Fruit fly (Drosophila melanogaster): ENCODE data around the gene Ppat-Dpck.
A peak's percentile ranks its signal among the peaks of the same experiment; 100 is the strongest.

The Ppat-Dpck gene

dm6 chr3L:5808540-5809200 is 40.1 kb upstream of the Ppat-Dpck start:
- TF ChIP-seq CG32121 (GFP tag; IDR thresholded peaks at IDR 0.05) (peak; percentile 80), Ets98B (GFP tag; IDR thresholded peaks at IDR 0.05) (no peak)

dm6 chr3L:5808101-5808433 is 39.5 kb upstream of the Ppat-Dpck start:
- TF ChIP-seq gl (tag; optimal IDR thresholded peaks at IDR 0.05) (peak; percentile 59), CG4496 (GFP tag; IDR thresholded peaks at IDR 0.05) (no peak; the same call in 1 of the 3 replicates), CG32121 (GFP tag; IDR thresholded peaks at IDR 0.05) (no peak; the same call in 1 of the 2 replicates), EcR (GFP tag; optimal IDR thresholded peaks at IDR 0.05) (peak; percentile 23), rn (GFP tag; IDR thresholded peaks at IDR 0.05) (no peak), Pif1B (GFP tag; optimal IDR thresholded peaks at IDR 0.05) (peak; percentile 78), CG10348 (GFP tag; IDR thresholded peaks at IDR 0.05) (0 out of 2 replicates have a peak, but pooled peaks have one; percentile 31), CG14655 (GFP tag; optimal IDR thresholded peaks at IDR 0.05) (peak; percentile 87), CG34367 (tag; optimal IDR thresholded peaks at IDR 0.05) (peak; percentile 75), CG17806 (tag; optimal IDR thresholded peaks at IDR 0.05) (peak; percentile 79), CG9948 (tag; optimal IDR thresholded peaks at IDR 0.05) (peak; percentile 85), CG12605 (GFP tag; IDR thresholded peaks at IDR 0.05) (peak; percentile 11; the same call in 1 of the 2 replicates), CG8159 (tag; optimal IDR thresholded peaks at IDR 0.05) (peak; percentile 89), Snoo (tag; optimal IDR thresholded peaks at IDR 0.05) (peak; percentile 55), CG15710 (tag; optimal IDR thresholded peaks at IDR 0.05) (peak; percentile 86), Ets98B (GFP tag; IDR thresholded peaks at IDR 0.05) (peak; percentile 62), CG8301 (tag; optimal IDR thresholded peaks at IDR 0.05) (peak; percentile 87), fd96Ca (GFP tag; IDR thresholded peaks at IDR 0.05) (peak; percentile 87), Pif1A (GFP tag; optimal IDR thresholded peaks at IDR 0.05) (peak; percentile 88), CG13204 (GFP tag; optimal IDR thresholded peaks at IDR 0.05) (peak; percentile 62), D1 (tag; optimal IDR thresholded peaks at IDR 0.05) (peak; percentile 50)

dm6 chr3L:5807370-5808100 is 38.9 kb upstream of the Ppat-Dpck start:
- no peak for TF ChIP-seq CG34367 (tag; optimal IDR thresholded peaks at IDR 0.05)
- peak; percentile 75; the same call in 2 of the 3 replicates for TF ChIP-seq CG4496 (GFP tag; IDR thresholded peaks at IDR 0.05)
- no peak for TF ChIP-seq CG17806 (tag; optimal IDR thresholded peaks at IDR 0.05)
- peak; percentile 65; the same call in 2 of the 3 replicates for TF ChIP-seq fd96Ca (GFP tag; IDR thresholded peaks at IDR 0.05)
- peak; percentile 37 for TF ChIP-seq gl (tag; optimal IDR thresholded peaks at IDR 0.05)
- TF ChIP-seq CG32121 (GFP tag; IDR thresholded peaks at IDR 0.05) = peak; percentile 68; the same call in 1 of the 2 replicates
- peak; percentile 37 for TF ChIP-seq EcR (GFP tag; optimal IDR thresholded peaks at IDR 0.05)
- no peak for TF ChIP-seq CG10348 (GFP tag; IDR thresholded peaks at IDR 0.05)
- no peak for TF ChIP-seq CG9948 (tag; optimal IDR thresholded peaks at IDR 0.05)
- no peak for TF ChIP-seq CG8159 (tag; optimal IDR thresholded peaks at IDR 0.05)
- no peak for TF ChIP-seq CG13204 (GFP tag; optimal IDR thresholded peaks at IDR 0.05)
- TF ChIP-seq CG15710 (tag; optimal IDR thresholded peaks at IDR 0.05) = peak; percentile 4
- TF ChIP-seq D1 (tag; optimal IDR thresholded peaks at IDR 0.05) = no peak
- TF ChIP-seq CG12605 (GFP tag; IDR thresholded peaks at IDR 0.05) = no peak
- peak; percentile 23 for TF ChIP-seq CG8301 (tag; optimal IDR thresholded peaks at IDR 0.05)
- peak; percentile 35; the same call in 1 of the 2 replicates for TF ChIP-seq Ets98B (GFP tag; IDR thresholded peaks at IDR 0.05)
- peak; percentile 14 for TF ChIP-seq Pif1B (GFP tag; optimal IDR thresholded peaks at IDR 0.05)
- peak; percentile 13 for TF ChIP-seq Pif1A (GFP tag; optimal IDR thresholded peaks at IDR 0.05)
- TF ChIP-seq CG14655 (GFP tag; optimal IDR thresholded peaks at IDR 0.05) = peak; percentile 50
- TF ChIP-seq rn (GFP tag; IDR thresholded peaks at IDR 0.05) = no peak
- no peak for TF ChIP-seq Snoo (tag; optimal IDR thresholded peaks at IDR 0.05)

- TF ChIP-seq CG8159 (tag; optimal IDR thresholded peaks at IDR 0.05) = no peak
- TF ChIP-seq CG12605 (GFP tag; IDR thresholded peaks at IDR 0.05) = no peak
- no peak for TF ChIP-seq CG10348 (GFP tag; IDR thresholded peaks at IDR 0.05)
- no peak for TF ChIP-seq Snoo (tag; optimal IDR thresholded peaks at IDR 0.05)
- TF ChIP-seq CG32121 (GFP tag; IDR thresholded peaks at IDR 0.05) = no peak
- no peak for TF ChIP-seq gl (tag; optimal IDR thresholded peaks at IDR 0.05)
- no peak for TF ChIP-seq CG34367 (tag; optimal IDR thresholded peaks at IDR 0.05)
- TF ChIP-seq CG9948 (tag; optimal IDR thresholded peaks at IDR 0.05) = no peak
- no peak for TF ChIP-seq Ets98B (GFP tag; IDR thresholded peaks at IDR 0.05)
- no peak for TF ChIP-seq CG15710 (tag; optimal IDR thresholded peaks at IDR 0.05)
- TF ChIP-seq rn (GFP tag; IDR thresholded peaks at IDR 0.05) = no peak
- TF ChIP-seq Pif1B (GFP tag; optimal IDR thresholded peaks at IDR 0.05) = no peak
- no peak for TF ChIP-seq fd96Ca (GFP tag; IDR thresholded peaks at IDR 0.05)
- no peak for TF ChIP-seq D1 (tag; optimal IDR thresholded peaks at IDR 0.05)
- no peak for TF ChIP-seq CG8301 (tag; optimal IDR thresholded peaks at IDR 0.05)
- TF ChIP-seq CG4496 (GFP tag; IDR thresholded peaks at IDR 0.05) = no peak
- no peak for TF ChIP-seq EcR (GFP tag; optimal IDR thresholded peaks at IDR 0.05)
- no peak for TF ChIP-seq CG14655 (GFP tag; optimal IDR thresholded peaks at IDR 0.05)
These were observed 34.1 kb upstream of the Ppat-Dpck start, which contains the start of gene CG42272 for dm6 chr3L:5802733-5803132. TSS of gene CG42272 (plus strand) at chr3L:5803033.

dm6 chr3L:5802063-5802531 is 33.5 kb upstream of the Ppat-Dpck start:
- TF ChIP-seq gl (tag; optimal IDR thresholded peaks at IDR 0.05) (peak; percentile 15), EcR (GFP tag; optimal IDR thresholded peaks at IDR 0.05) (peak; percentile 89), Ets98B (GFP tag; IDR thresholded peaks at IDR 0.05) (peak; percentile 46; the same call in 1 of the 2 replicates), CG12605 (GFP tag; IDR thresholded peaks at IDR 0.05) (peak; percentile 32; the same call in 1 of the 2 replicates), CG8159 (tag; optimal IDR thresholded peaks at IDR 0.05) (no peak), CG15710 (tag; optimal IDR thresholded peaks at IDR 0.05) (no peak), CG32121 (GFP tag; IDR thresholded peaks at IDR 0.05) (0 out of 2 replicates have a peak, but pooled peaks have one; percentile 17), CG10348 (GFP tag; IDR thresholded peaks at IDR 0.05) (0 out of 2 replicates have a peak, but pooled peaks have one; percentile 20), CG4496 (GFP tag; IDR thresholded peaks at IDR 0.05) (peak; percentile 84), CG9948 (tag; optimal IDR thresholded peaks at IDR 0.05) (no peak)

Data from whole organism, pupa.